Fruit fly (Drosophila melanogaster) whole organism, embryonic: Measurements from ENCODE around the gene borr.
A peak's percentile ranks its signal among the peaks of the same experiment; 100 is the strongest.

ENCODE experiments used
- ATbp ChIP-seq: fragments of 200-800 bp; sonication (Bioruptor generic); optimal IDR thresholded peaks from 2 replicates; lab custom pipeline; 2017; ENCODE audit warnings: missing biosample characterization, mild to moderate bottlenecking, missing genetic modification characterization, missing genetic modification reagents
- Ada2b ChIP-seq: fragments of 200-800 bp; sonication (Bioruptor generic); IDR thresholded peaks from 2 replicates; pipeline ENCODE4 v1.3.6; 2022; ENCODE audit warnings: missing biosample characterization, missing genetic modification characterization
- Asciz ChIP-seq: fragments of 200-800 bp; sonication (Bioruptor generic); optimal IDR thresholded peaks from 2 replicates; lab custom pipeline; 2017; ENCODE audit warnings: missing biosample characterization, mild to moderate bottlenecking, missing genetic modification characterization, missing genetic modification reagents
- Blimp-1 ChIP-seq: fragments of 200-800 bp; sonication (Bioruptor generic); optimal IDR thresholded peaks from 3 replicates; lab custom pipeline; 2018; ENCODE audit warnings: missing biosample characterization, missing genetic modification characterization, mild to moderate bottlenecking, moderate library complexity, missing genetic modification reagents
- CG10366 ChIP-seq: fragments of 200-800 bp; sonication (Bioruptor generic); IDR thresholded peaks from 2 replicates; pipeline ENCODE4 v1.3.6; 2022; ENCODE audit warnings: missing biosample characterization, missing genetic modification characterization
- CG11093 ChIP-seq: fragments of 200-800 bp; sonication (Bioruptor generic); IDR thresholded peaks from 3 replicates; pipeline ENCODE4 v1.3.6; 2022; ENCODE audit warnings: missing biosample characterization, missing genetic modification characterization
- CG11723 ChIP-seq: fragments of 200-800 bp; sonication (Bioruptor generic); optimal IDR thresholded peaks from 2 replicates; lab custom pipeline; 2017; ENCODE audit warnings: missing biosample characterization, mild to moderate bottlenecking, missing genetic modification characterization
- CG12236 ChIP-seq: fragments of 200-800 bp; sonication (Bioruptor generic); optimal IDR thresholded peaks from 2 replicates; lab custom pipeline; 2016; ENCODE audit warnings: missing biosample characterization, missing genetic modification characterization
- CG12659 ChIP-seq: fragments of 200-800 bp; sonication (Bioruptor generic); optimal IDR thresholded peaks from 3 replicates; lab custom pipeline; 2017; ENCODE audit warnings: mild to moderate bottlenecking, missing biosample characterization, missing genetic modification reagents, missing genetic modification characterization
- CG14710 ChIP-seq: fragments of 200-800 bp; sonication (Bioruptor generic); optimal IDR thresholded peaks from 3 replicates; lab custom pipeline; 2019; ENCODE audit warnings: missing biosample characterization, mild to moderate bottlenecking, missing genetic modification characterization, moderate library complexity
- CG15514 ChIP-seq: fragments of 200-800 bp; sonication (Bioruptor generic); optimal IDR thresholded peaks from 3 replicates; lab custom pipeline; 2017; ENCODE audit warnings: missing biosample characterization, missing genetic modification characterization, mild to moderate bottlenecking, moderate library complexity, missing genetic modification reagents
- CG17328 ChIP-seq: fragments of 200-800 bp; sonication (Bioruptor generic); IDR thresholded peaks from 2 replicates; pipeline ENCODE4 v1.3.6; 2022; ENCODE audit warnings: missing biosample characterization, missing genetic modification characterization
- CG17385 ChIP-seq: fragments of 200-800 bp; sonication (Bioruptor generic); optimal IDR thresholded peaks from 3 replicates; lab custom pipeline; 2018; ENCODE audit warnings: missing biosample characterization, mild to moderate bottlenecking, missing genetic modification characterization
- CG4360 ChIP-seq: fragments of 200-800 bp; sonication (Bioruptor generic); IDR thresholded peaks from 2 replicates; pipeline ENCODE4 v1.3.6; 2022; ENCODE audit warnings: missing biosample characterization, missing genetic modification characterization
- CG4424 ChIP-seq: fragments of 200-800 bp; sonication (Bioruptor generic); optimal IDR thresholded peaks from 3 replicates; lab custom pipeline; 2016; ENCODE audit warnings: missing biosample characterization, missing genetic modification characterization
- CG5245 ChIP-seq: fragments of 200-800 bp; sonication (Bioruptor generic); optimal IDR thresholded peaks from 3 replicates; lab custom pipeline; 2016; ENCODE audit warnings: missing biosample characterization, missing genetic modification characterization
- CG6689 ChIP-seq: fragments of 200-800 bp; sonication (Bioruptor generic); IDR thresholded peaks from 2 replicates; pipeline ENCODE4 v1.3.6; 2022; ENCODE audit warnings: missing biosample characterization, missing genetic modification characterization
- CG9437 ChIP-seq: fragments of 200-800 bp; sonication (Bioruptor generic); optimal IDR thresholded peaks from 2 replicates; lab custom pipeline; 2018; ENCODE audit warnings: missing biosample characterization, mild to moderate bottlenecking, missing genetic modification characterization
- D19A ChIP-seq: fragments of 200-800 bp; optimal IDR thresholded peaks from 3 replicates; lab custom pipeline; 2019; ENCODE audit warnings: missing biosample characterization, mild to moderate bottlenecking, missing genetic modification characterization, moderate library complexity
- E2f1 ChIP-seq: fragments of 200-800 bp; sonication (Bioruptor generic); IDR thresholded peaks from 2 replicates; pipeline ENCODE4 v1.3.6; 2022; ENCODE audit warnings: missing biosample characterization, missing genetic modification characterization
- HHEX ChIP-seq: fragments of 200-800 bp; sonication (Bioruptor generic); optimal IDR thresholded peaks from 3 replicates; lab custom pipeline; 2017; ENCODE audit warnings: missing biosample characterization, mild to moderate bottlenecking, missing genetic modification characterization, missing genetic modification reagents
- Pdp1 ChIP-seq, 2 experiments: fragments of 200-800 bp; sonication (Bioruptor generic); optimal IDR thresholded peaks; 3 replicates each; lab custom pipeline; 2016; ENCODE audit warnings: missing biosample characterization in 2 of 2, missing genetic modification characterization in 2 of 2, mild to moderate bottlenecking in 1 of 2, moderate library complexity in 1 of 2
- Ptx1 ChIP-seq: fragments of 200-800 bp; sonication (Bioruptor generic); IDR thresholded peaks from 2 replicates; pipeline ENCODE4 v1.3.6; 2022; ENCODE audit warnings: missing biosample characterization, missing genetic modification characterization
- Tbp ChIP-seq: fragments of >200 bp; optimal IDR thresholded peaks from 2 replicates; lab custom pipeline; 2018; ENCODE audit warnings: missing biosample characterization, missing genetic modification characterization
- ara ChIP-seq: fragments of 200-800 bp; sonication (Bioruptor generic); IDR thresholded peaks from 2 replicates; pipeline ENCODE4 v1.3.6; 2022; ENCODE audit warnings: missing biosample characterization, missing genetic modification characterization
- bsh ChIP-seq, 2 experiments: fragments of 200-800 bp; sonication (Bioruptor generic); optimal IDR thresholded peaks; 2 replicates each; lab custom pipeline; 2017 to 2018; ENCODE audit warnings: mild to moderate bottlenecking in 2 of 2, missing biosample characterization in 2 of 2, missing genetic modification characterization in 2 of 2, moderate library complexity in 1 of 2
- btn ChIP-seq: fragments of 200-800 bp; sonication (Bioruptor generic); optimal IDR thresholded peaks from 2 replicates; lab custom pipeline; 2016; ENCODE audit warnings: missing biosample characterization, missing genetic modification characterization
- chif ChIP-seq, 2 experiments: fragments of 200-800 bp; sonication (Bioruptor generic); optimal IDR thresholded peaks; 3 replicates each; lab custom pipeline; 2016; ENCODE audit warnings: missing biosample characterization in 2 of 2, missing genetic modification characterization in 2 of 2
- chm ChIP-seq: fragments of 200-800 bp; sonication (Bioruptor generic); IDR thresholded peaks from 2 replicates; pipeline ENCODE4 v1.3.6; 2022; ENCODE audit warnings: missing biosample characterization, missing genetic modification characterization
- corto ChIP-seq: fragments of 200-800 bp; sonication (Bioruptor generic); optimal IDR thresholded peaks from 2 replicates; lab custom pipeline; 2016; ENCODE audit warnings: missing biosample characterization, mild to moderate bottlenecking, missing genetic modification characterization, moderate library complexity
- croc ChIP-seq: fragments of 200-800 bp; sonication (Bioruptor generic); conservative IDR thresholded peaks from 3 replicates; pipeline ENCODE4 v1.3.6; 2022; ENCODE audit warnings: missing biosample characterization, missing genetic modification characterization
- crp ChIP-seq, 2 experiments: fragments of 200-800 bp; sonication (Bioruptor generic); optimal IDR thresholded peaks; 2 replicates in 1 of 2; 3 replicates in 1 of 2; lab custom pipeline; 2017; ENCODE audit warnings: missing biosample characterization in 2 of 2, missing genetic modification characterization in 2 of 2, mild to moderate bottlenecking in 1 of 2, moderate library complexity in 1 of 2
- eve ChIP-seq, 2 experiments: fragments of >200 bp; optimal IDR thresholded peaks; 2 replicates each; lab custom pipeline; 2017; ENCODE audit warnings: missing biosample characterization in 2 of 2, missing genetic modification characterization in 2 of 2
- gem ChIP-seq: fragments of 200-800 bp; sonication (Bioruptor generic); optimal IDR thresholded peaks from 2 replicates; lab custom pipeline; 2019; ENCODE audit warnings: missing biosample characterization, mild to moderate bottlenecking, missing genetic modification characterization, moderate library complexity
- grau ChIP-seq: fragments of 200-800 bp; optimal IDR thresholded peaks from 3 replicates; lab custom pipeline; 2019; ENCODE audit warnings: missing biosample characterization, mild to moderate bottlenecking, missing genetic modification characterization, moderate library complexity
- hkb ChIP-seq, 2 experiments: fragments of 200-800 bp in 1 of 2; fragments of >200 bp in 1 of 2; sonication (Bioruptor generic) in 1 of 2; IDR thresholded peaks in 1 of 2; optimal IDR thresholded peaks in 1 of 2; 2 replicates each; pipeline versions ENCODE4 v1.3.6 to Lab custom; 2017 to 2022; ENCODE audit warnings: missing biosample characterization in 1 of 2, missing genetic modification characterization in 1 of 2
- jing ChIP-seq: fragments of 200-800 bp; sonication (Bioruptor generic); optimal IDR thresholded peaks from 2 replicates; lab custom pipeline; 2018; ENCODE audit warnings: missing biosample characterization, mild to moderate bottlenecking, missing genetic modification characterization
- lmd ChIP-seq: fragments of 200-800 bp; sonication (Bioruptor generic); IDR thresholded peaks from 2 replicates; pipeline ENCODE4 v1.3.6; 2022; ENCODE audit warnings: missing biosample characterization, missing genetic modification characterization
- nerfin-1 ChIP-seq: fragments of 200-800 bp; sonication (Bioruptor generic); optimal IDR thresholded peaks from 3 replicates; lab custom pipeline; 2019; ENCODE audit warnings: missing biosample characterization, mild to moderate bottlenecking, missing genetic modification characterization, moderate library complexity
- p53 ChIP-seq: fragments of 200-800 bp; sonication (Bioruptor generic); optimal IDR thresholded peaks from 2 replicates; lab custom pipeline; 2016; ENCODE audit warnings: missing biosample characterization, missing genetic modification characterization
- pan ChIP-seq, 4 experiments: fragments of >200 bp in 3 of 4; fragments of 200-800 bp in 1 of 4; sonication (Bioruptor generic) in 1 of 4; optimal IDR thresholded peaks in 3 of 4; IDR thresholded peaks in 1 of 4; 2 replicates each; pipeline versions ENCODE4 v1.3.6 to Lab custom; 2017 to 2022; ENCODE audit warnings: missing biosample characterization in 2 of 4, missing genetic modification characterization in 2 of 4, mixed read lengths in 1 of 4
- run ChIP-seq: fragments of 200-800 bp; sonication (Bioruptor generic); optimal IDR thresholded peaks from 3 replicates; lab custom pipeline; 2018; ENCODE audit warnings: missing biosample characterization, mild to moderate bottlenecking, missing genetic modification characterization
- sd ChIP-seq: fragments of 200-800 bp; sonication (Bioruptor generic); optimal IDR thresholded peaks from 3 replicates; lab custom pipeline; 2018; ENCODE audit warnings: missing biosample characterization, mild to moderate bottlenecking, missing genetic modification characterization, moderate library complexity
- sim ChIP-seq: fragments of 200-800 bp; sonication (Bioruptor generic); IDR thresholded peaks from 2 replicates; pipeline ENCODE4 v1.3.6; 2022; ENCODE audit warnings: missing biosample characterization, missing genetic modification characterization
- sisA ChIP-seq: fragments of 200-800 bp; sonication (Bioruptor generic); IDR thresholded peaks from 2 replicates; pipeline ENCODE4 v1.3.6; 2022; ENCODE audit warnings: missing biosample characterization, missing genetic modification characterization
- sqz ChIP-seq: fragments of 200-800 bp; sonication (Bioruptor generic); optimal IDR thresholded peaks from 3 replicates; lab custom pipeline; 2018; ENCODE audit warnings: missing biosample characterization, mild to moderate bottlenecking, missing genetic modification characterization
- ssp ChIP-seq: fragments of 200-800 bp; sonication (Bioruptor generic); IDR thresholded peaks from 2 replicates; pipeline ENCODE4 v1.3.6; 2022; ENCODE audit warnings: missing biosample characterization, missing genetic modification characterization
- zfh1 ChIP-seq: fragments of 200-800 bp; sonication (Bioruptor generic); IDR thresholded peaks from 3 replicates; pipeline ENCODE4 v1.3.6; 2022; ENCODE audit warnings: missing biosample characterization, missing genetic modification characterization

The borr gene

DNA sequence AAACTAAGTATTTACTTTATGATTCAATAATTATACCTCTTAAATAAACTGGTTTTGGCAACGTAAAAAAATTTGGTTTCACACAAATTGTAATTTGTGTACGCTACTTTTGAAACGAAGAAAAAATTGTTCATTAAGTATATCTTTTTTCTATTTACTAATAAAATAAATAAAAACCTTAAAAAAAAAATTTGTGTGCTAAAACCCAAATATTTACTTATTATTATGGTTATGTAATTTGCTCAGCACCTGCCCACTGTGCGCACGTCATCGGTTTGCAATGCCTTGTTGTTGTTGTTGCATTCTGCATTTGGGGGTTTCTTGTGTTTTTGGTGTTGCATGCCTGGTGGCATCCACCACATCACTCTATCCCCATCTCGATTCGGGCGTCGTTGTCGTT, 45.8 kb downstream of the borr start (continued):
- TF ChIP-seq sd (tag; lab: Kevin White, UChicago): peak; percentile 28
- TF ChIP-seq ssp: peak; percentile 25; the same call in 1 of the 2 replicates
- TF ChIP-seq Tbp: no peak
- peak; percentile 77 for TF ChIP-seq gem
- TF ChIP-seq HHEX (GFP tag; lab: Kevin White, UChicago): peak; percentile 25
- TF ChIP-seq Asciz (GFP tag; lab: Kevin White, UChicago): peak; percentile 72
- TF ChIP-seq sqz (GFP tag; lab: Kevin White, UChicago): peak; percentile 35
- peak; percentile 22; the same call in 1 of the 2 replicates for TF ChIP-seq Ada2b (GFP tag; lab: Robert Waterston, UW)
- TF ChIP-seq nerfin-1: peak; percentile 34
- peak; percentile 43; the same call in 2 of the 3 replicates for TF ChIP-seq croc (GFP tag; lab: Robert Waterston, UW)
- no peak for TF ChIP-seq CG12236 (GFP tag; lab: Kevin White, UChicago)
- no peak for TF ChIP-seq jing
- TF ChIP-seq CG4360: peak; percentile 59
- TF ChIP-seq bsh (GFP tag; optimal IDR thresholded peaks at IDR 0.05; lab: Kevin White, UChicago): peak; percentile 73 to 76
- TF ChIP-seq CG14710 (tag; lab: Kevin White, UChicago): peak; percentile 33
- TF ChIP-seq crp (GFP tag; optimal IDR thresholded peaks at IDR 0.05; lab: Kevin White, UChicago): no peak
- TF ChIP-seq chif (GFP tag; optimal IDR thresholded peaks at IDR 0.05; lab: Kevin White, UChicago): peak in 1 of 2 experiments; percentile 10
- peak; percentile 34; the same call in 1 of the 2 replicates for TF ChIP-seq CG17328 (GFP tag; lab: Robert Waterston, UW)
- peak in 1 of 2 experiments; percentile 65 for TF ChIP-seq Pdp1 (GFP tag; optimal IDR thresholded peaks at IDR 0.05; lab: Kevin White, UChicago)
- peak; percentile 8 for TF ChIP-seq CG9437
- no peak for TF ChIP-seq p53 (GFP tag; lab: Kevin White, UChicago)
- TF ChIP-seq D19A: peak; percentile 33
- TF ChIP-seq hkb (optimal IDR thresholded peaks at IDR 0.05; lab: Kevin White, UChicago): no peak
- peak; percentile 61 for TF ChIP-seq hkb (GFP tag; IDR thresholded peaks at IDR 0.05; lab: Robert Waterston, UW)
- no peak for TF ChIP-seq pan (optimal IDR thresholded peaks at IDR 0.05; lab: Kevin White, UChicago)
- peak in 1 of 2 experiments; percentile 51 for TF ChIP-seq pan (GFP tag; optimal IDR thresholded peaks at IDR 0.05 in 1 of 2, IDR thresholded peaks at IDR 0.05 in 1 of 2)
- peak; percentile 45 for TF ChIP-seq Ptx1 (GFP tag; lab: Robert Waterston, UW)
- peak; percentile 53 for TF ChIP-seq CG4424 (GFP tag; lab: Kevin White, UChicago)
- peak; percentile 32 for TF ChIP-seq run (tag; lab: Kevin White, UChicago)
- TF ChIP-seq CG12659 (GFP tag; lab: Kevin White, UChicago): peak; percentile 17
- 0 out of 2 replicates have a peak, but pooled peaks have one; percentile 6 for TF ChIP-seq CG6689 (GFP tag; lab: Robert Waterston, UW)
- TF ChIP-seq E2f1 (GFP tag; lab: Robert Waterston, UW): 0 out of 2 replicates have a peak, but pooled peaks have one; percentile 26
- 0 out of 3 replicates have a peak, but pooled peaks have one; percentile 26 for TF ChIP-seq CG11093 (GFP tag; lab: Robert Waterston, UW)
- no peak for TF ChIP-seq lmd (GFP tag; lab: Robert Waterston, UW)
- peak; percentile 62; the same call in 1 of the 2 replicates for TF ChIP-seq ara (GFP tag; lab: Robert Waterston, UW)
- TF ChIP-seq chm: no peak
- TF ChIP-seq zfh1 (GFP tag; lab: Robert Waterston, UW): 0 out of 3 replicates have a peak, but pooled peaks have one; percentile 26
- TF ChIP-seq btn: no peak
- peak; percentile 10 for TF ChIP-seq CG17385 (GFP tag; lab: Kevin White, UChicago)
- TF ChIP-seq eve (GFP tag; optimal IDR thresholded peaks at IDR 0.05; lab: Kevin White, UChicago): peak in 1 of 2 experiments; percentile 85
- no peak for TF ChIP-seq corto
- TF ChIP-seq sim: no peak
- peak; percentile 35; the same call in 1 of the 2 replicates for TF ChIP-seq CG10366 (GFP tag; lab: Robert Waterston, UW)
- TF ChIP-seq grau (tag; lab: Kevin White, UChicago): peak; percentile 40
- peak; percentile 8 for TF ChIP-seq CG11723 (GFP tag; lab: Kevin White, UChicago)
- TF ChIP-seq sisA (GFP tag; lab: Robert Waterston, UW): no peak; the same call in 1 of the 2 replicates
- TF ChIP-seq Blimp-1 (GFP tag; lab: Kevin White, UChicago): peak; percentile 64
- TF ChIP-seq CG5245: peak; percentile 2
- TF ChIP-seq ATbp (GFP tag; lab: Kevin White, UChicago): peak; percentile 72
- no peak for TF ChIP-seq CG15514 (GFP tag; lab: Kevin White, UChicago)
